Worm (Caenorhabditis elegans): ENCODE results near the gene F47B10.8.

DNA sequence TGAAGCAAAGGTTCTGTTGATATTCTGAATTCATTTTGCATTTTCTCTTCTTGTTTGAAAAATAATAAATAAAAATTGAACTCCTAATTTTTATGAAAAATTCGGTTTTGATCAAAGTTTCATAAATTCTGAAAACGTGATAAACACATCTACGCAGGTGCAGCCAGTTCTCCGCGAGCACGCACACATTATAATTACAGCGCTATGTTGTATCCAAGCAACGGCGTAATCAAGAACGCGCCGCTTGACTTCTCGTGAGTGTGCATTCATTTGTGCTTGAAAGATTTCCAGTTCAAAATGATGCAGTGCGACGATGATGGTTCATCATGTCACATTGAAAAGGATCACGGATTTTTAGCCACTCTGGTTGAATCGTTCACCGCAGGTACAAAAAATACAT lies 18.7 kb downstream of the F47B10.8 start, which contains the start of gene F47B10.3:
- no peak for TF ChIP-seq ets-7 (tag; optimal IDR thresholded peaks at IDR 0.05)
- no peak for TF ChIP-seq scrt-1 (GFP tag; IDR thresholded peaks at IDR 0.05)

Data from whole organism, early embryonic.